Worm (Caenorhabditis elegans) whole organism, L4 larva: ENCODE measurements around the gene nuo-4.

Experiments used
- F10B5.3 ChIP-seq: sonication (generic microtip); optimal IDR thresholded peaks from 2 replicates; lab custom pipeline; 2016; ENCODE audit warnings: mild to moderate bottlenecking, missing genetic modification characterization, missing compliant biosample characterization
- F37D6.2 ChIP-seq: sonication (generic microtip); optimal IDR thresholded peaks from 2 replicates; lab custom pipeline; 2016; ENCODE audit warnings: mild to moderate bottlenecking, missing genetic modification characterization, missing compliant biosample characterization
- R02D3.7 ChIP-seq: fragments of 150-350 bp; sonication (generic microtip); optimal IDR thresholded peaks from 3 replicates; lab custom pipeline; 2014; ENCODE audit warnings: missing biosample characterization, missing genetic modification characterization
- Y48G9A.11 ChIP-seq: fragments of 200-800 bp; sonication (Bioruptor generic); IDR thresholded peaks from 2 replicates; pipeline ENCODE4 v1.3.6; 2022; ENCODE audit warnings: missing genetic modification reagents, missing genetic modification characterization, missing compliant biosample characterization
- arid-1 ChIP-seq: fragments of 200-800 bp; sonication (Bioruptor generic); conservative IDR thresholded peaks from 2 replicates; pipeline ENCODE4 v1.3.6; 2022; ENCODE audit warnings: missing genetic modification reagents, missing genetic modification characterization, missing compliant biosample characterization
- attf-4 ChIP-seq: sonication (generic microtip); optimal IDR thresholded peaks from 3 replicates; lab custom pipeline; 2017; ENCODE audit warnings: missing biosample characterization, missing genetic modification characterization
- ceh-28 ChIP-seq: fragments of 150-350 bp; optimal IDR thresholded peaks from 2 replicates; lab custom pipeline; 2014; ENCODE audit warnings: missing biosample characterization, missing genetic modification reagents, missing genetic modification characterization
- ceh-44 ChIP-seq: fragments of 200-800 bp; sonication (Bioruptor generic); IDR thresholded peaks from 2 replicates; pipeline ENCODE4 v1.3.6; 2022; ENCODE audit warnings: missing genetic modification reagents, missing genetic modification characterization, missing compliant biosample characterization
- ces-1 ChIP-seq: fragments of 150-350 bp; sonication (generic microtip); optimal IDR thresholded peaks from 4 replicates; lab custom pipeline; 2014; ENCODE audit warnings: missing biosample characterization, missing genetic modification reagents, missing genetic modification characterization
- ctbp-1 ChIP-seq: fragments of 200-800 bp; sonication (Bioruptor generic); IDR thresholded peaks from 2 replicates; pipeline ENCODE4 v1.3.6; 2022; ENCODE audit warnings: missing genetic modification reagents, missing genetic modification characterization, missing compliant biosample characterization
- daf-19 ChIP-seq: fragments of 200-800 bp; sonication (Bioruptor generic); conservative IDR thresholded peaks from 2 replicates; pipeline ENCODE4 v1.3.6; 2022; ENCODE audit warnings: missing genetic modification characterization, missing compliant biosample characterization
- dmd-8 ChIP-seq: fragments of 200-800 bp; sonication (Bioruptor generic); IDR thresholded peaks from 2 replicates; pipeline ENCODE4 v1.3.6; 2022; ENCODE audit warnings: missing genetic modification characterization, missing compliant biosample characterization
- dpl-1 ChIP-seq: fragments of 150-350 bp; optimal IDR thresholded peaks from 2 replicates; lab custom pipeline; 2014; ENCODE audit warnings: missing biosample characterization, missing genetic modification reagents, missing genetic modification characterization
- egl-43 ChIP-seq: fragments of 200-800 bp; sonication (Bioruptor generic); IDR thresholded peaks from 2 replicates; pipeline ENCODE4 v1.3.6; 2022; ENCODE audit warnings: missing genetic modification reagents, missing genetic modification characterization, missing compliant biosample characterization
- gei-8 ChIP-seq: fragments of 200-800 bp; sonication (Bioruptor generic); optimal IDR thresholded peaks from 2 replicates; lab custom pipeline; 2018; ENCODE audit warnings: mild to moderate bottlenecking, missing genetic modification characterization, missing compliant biosample characterization
- lin-15B ChIP-seq: fragments of 150-350 bp; sonication (generic microtip); optimal IDR thresholded peaks from 3 replicates; lab custom pipeline; 2014; ENCODE audit warnings: missing biosample characterization, missing genetic modification characterization
- lin-29 ChIP-seq: fragments of 200-800 bp; sonication (Bioruptor generic); IDR thresholded peaks from 2 replicates; pipeline ENCODE4 v1.3.6; 2022; ENCODE audit warnings: missing genetic modification reagents, missing genetic modification characterization, missing compliant biosample characterization
- lir-3 ChIP-seq: sonication (generic microtip); optimal IDR thresholded peaks from 2 replicates; lab custom pipeline; 2016; ENCODE audit warnings: mild to moderate bottlenecking, missing genetic modification characterization, missing compliant biosample characterization
- lsy-2 ChIP-seq, 2 experiments: fragments of 150-350 bp in 1 of 2; sonication (generic microtip) in 1 of 2; optimal IDR thresholded peaks; 2 replicates each; lab custom pipeline; 2014 to 2017; ENCODE audit warnings: missing biosample characterization in 2 of 2, missing genetic modification characterization in 2 of 2
- mdt-29 ChIP-seq: fragments of 200-800 bp; sonication (Bioruptor generic); IDR thresholded peaks from 2 replicates; pipeline ENCODE4 v1.3.6; 2022; ENCODE audit warnings: missing genetic modification reagents, missing genetic modification characterization, missing compliant biosample characterization
- mes-2 ChIP-seq: sonication (generic microtip); optimal IDR thresholded peaks from 2 replicates; lab custom pipeline; 2016; ENCODE audit warnings: missing genotype, mild to moderate bottlenecking, missing genetic modification characterization, missing compliant biosample characterization; ENCODE audit not compliant: poor library complexity, severe bottlenecking
- mxl-2 ChIP-seq: fragments of 200-800 bp; sonication (Bioruptor generic); conservative IDR thresholded peaks from 2 replicates; pipeline ENCODE4 v1.3.6; 2022; ENCODE audit warnings: missing genetic modification reagents, missing genetic modification characterization, missing compliant biosample characterization
- nhr-10 ChIP-seq: fragments of 150-350 bp; optimal IDR thresholded peaks from 2 replicates; lab custom pipeline; 2014; ENCODE audit warnings: missing biosample characterization, missing genetic modification characterization
- nhr-11 ChIP-seq: fragments of 150-350 bp; optimal IDR thresholded peaks from 2 replicates; lab custom pipeline; 2014; ENCODE audit warnings: missing biosample characterization, missing genetic modification characterization
- nhr-28 ChIP-seq: fragments of 150-350 bp; optimal IDR thresholded peaks from 2 replicates; lab custom pipeline; 2014; ENCODE audit warnings: missing biosample characterization, missing genetic modification characterization
- nhr-41 ChIP-seq: fragments of 200-800 bp; sonication (Bioruptor generic); IDR thresholded peaks from 2 replicates; pipeline ENCODE4 v1.3.6; 2022; ENCODE audit warnings: missing genetic modification reagents, missing genetic modification characterization, missing compliant biosample characterization
- nhr-42 ChIP-seq: fragments of 200-800 bp; sonication (Bioruptor generic); IDR thresholded peaks from 2 replicates; pipeline ENCODE4 v1.3.6; 2022; ENCODE audit warnings: missing genetic modification characterization, missing compliant biosample characterization
- nhr-77 ChIP-seq: fragments of 150-350 bp; optimal IDR thresholded peaks from 2 replicates; lab custom pipeline; 2014; ENCODE audit warnings: missing biosample characterization, missing genetic modification characterization
- saeg-2 ChIP-seq: fragments of 200-800 bp; sonication (Bioruptor generic); IDR thresholded peaks from 2 replicates; pipeline ENCODE4 v1.3.6; 2022; ENCODE audit warnings: missing genetic modification reagents, missing genetic modification characterization, missing compliant biosample characterization
- skn-1 ChIP-seq: fragments of 150-350 bp; optimal IDR thresholded peaks from 2 replicates; lab custom pipeline; 2014; ENCODE audit warnings: missing biosample characterization, missing genetic modification characterization
- unc-62 ChIP-seq, 3 experiments: fragments of 150-350 bp in 1 of 3; sonication (generic microtip); optimal IDR thresholded peaks in 2 of 3; peaks in 1 of 3; 1 replicate in 1 of 3; 2 replicates in 2 of 3; lab custom pipeline; 2014 to 2017; ENCODE audit warnings: missing biosample characterization in 3 of 3, missing genetic modification characterization in 3 of 3, missing genetic modification reagents in 3 of 3, missing genotype in 1 of 3
- zip-2 ChIP-seq: fragments of 150-350 bp; optimal IDR thresholded peaks from 2 replicates; lab custom pipeline; 2014; ENCODE audit warnings: missing biosample characterization, missing genetic modification characterization
- ztf-11 ChIP-seq: fragments of 150-350 bp; optimal IDR thresholded peaks from 2 replicates; lab custom pipeline; 2014; ENCODE audit warnings: missing biosample characterization, missing genetic modification characterization
- ztf-7 ChIP-seq: fragments of 150-350 bp; optimal IDR thresholded peaks from 2 replicates; lab custom pipeline; 2014; ENCODE audit warnings: missing biosample characterization, missing genetic modification characterization

Gene nuo-4

DNA sequence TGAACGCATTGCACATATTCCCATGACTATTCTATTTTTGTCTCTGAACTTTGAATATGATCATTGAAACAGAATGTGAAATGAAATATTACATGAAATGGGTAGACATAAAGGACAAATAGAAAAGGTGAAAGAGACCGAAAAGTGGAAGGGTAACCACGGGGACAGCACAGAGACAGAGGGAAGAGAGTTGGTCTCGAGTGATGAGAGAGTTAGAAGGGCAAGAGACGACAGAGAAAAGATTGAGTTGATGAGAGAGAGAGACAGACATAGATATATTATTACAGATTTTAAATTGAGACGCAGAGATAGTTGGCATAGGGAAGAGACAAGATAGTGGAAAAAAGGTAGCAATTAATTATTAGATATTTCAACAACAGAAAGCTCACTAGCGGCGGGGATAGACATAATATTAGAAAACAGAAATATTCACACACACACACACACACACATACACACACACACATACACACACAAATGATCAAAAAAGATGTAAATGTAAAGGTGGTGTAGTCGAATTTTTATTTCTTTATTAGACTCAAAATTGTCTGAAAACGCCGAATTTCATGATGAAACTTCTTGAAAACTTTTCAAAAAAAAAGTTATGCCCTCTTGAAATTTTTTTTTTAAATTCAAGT, 41.9 kb downstream of the nuo-4 start (continued):
- TF ChIP-seq ces-1 (GFP tag; lab: Kevin White, UChicago) (no peak), ceh-28 (tag; lab: Kevin White, UChicago) (no peak), mxl-2 (GFP tag; lab: Robert Waterston, UW) (no peak), arid-1 (GFP tag; lab: Robert Waterston, UW) (0 out of 2 replicates have a peak, but pooled peaks have one; percentile 28), dpl-1 (GFP tag; lab: Kevin White, UChicago) (peak; percentile 47), nhr-41 (GFP tag; lab: Robert Waterston, UW) (no peak), R02D3.7 (tag; lab: Kevin White, UChicago) (no peak), nhr-28 (peak; percentile 87), F10B5.3 (no peak), zip-2 (no peak), F37D6.2 (tag; lab: Kevin White, UChicago) (no peak), lin-15B (tag; lab: Kevin White, UChicago) (no peak), nhr-10 (peak; percentile 88), lin-29 (GFP tag; lab: Robert Waterston, UW) (no peak), attf-4 (tag; lab: Kevin White, UChicago) (no peak), saeg-2 (GFP tag; lab: Robert Waterston, UW) (no peak), skn-1 (tag; lab: Kevin White, UChicago) (no peak), mdt-29 (GFP tag; lab: Robert Waterston, UW) (no peak), ceh-44 (GFP tag; lab: Robert Waterston, UW) (no peak), nhr-77 (tag; lab: Kevin White, UChicago) (peak; percentile 31), daf-19 (no peak), ztf-7 (peak; percentile 16), lsy-2 (tag; optimal IDR thresholded peaks at IDR 0.05; lab: Kevin White, UChicago) (peak; percentile 50 to 80)

ce11 chrIII:7114952-7115488, 43.6 kb downstream of the nuo-4 start, which contains the start of gene nhr-10:
TSS of gene nhr-10 (minus strand) at chrIII:7115438.
- peak in 1 of 2 experiments; percentile 44 for TF ChIP-seq lsy-2 (tag; optimal IDR thresholded peaks at IDR 0.05; lab: Kevin White, UChicago)
- no peak for TF ChIP-seq arid-1 (GFP tag; lab: Robert Waterston, UW)
- TF ChIP-seq nhr-11, result peak; percentile 34
- 0 out of 2 replicates have a peak, but pooled peaks have one; percentile 45 for TF ChIP-seq egl-43 (GFP tag; lab: Robert Waterston, UW)
- TF ChIP-seq ces-1 (GFP tag; lab: Kevin White, UChicago), result peak; percentile 7

ce11 chrIII:7112285-7112684, 46.3 kb downstream of the nuo-4 start:
- no peak for TF ChIP-seq ctbp-1 (GFP tag; lab: Robert Waterston, UW)
- no peak for TF ChIP-seq ceh-28 (tag; lab: Kevin White, UChicago)
- TF ChIP-seq unc-62 (GFP tag; optimal IDR thresholded peaks at IDR 0.05 in 1 of 2; lab: Kevin White, UChicago), result peak in 1 of 2 experiments; percentile 91
- TF ChIP-seq unc-62 (tag; optimal IDR thresholded peaks at IDR 0.05; lab: Kevin White, UChicago), result no peak

DNA sequence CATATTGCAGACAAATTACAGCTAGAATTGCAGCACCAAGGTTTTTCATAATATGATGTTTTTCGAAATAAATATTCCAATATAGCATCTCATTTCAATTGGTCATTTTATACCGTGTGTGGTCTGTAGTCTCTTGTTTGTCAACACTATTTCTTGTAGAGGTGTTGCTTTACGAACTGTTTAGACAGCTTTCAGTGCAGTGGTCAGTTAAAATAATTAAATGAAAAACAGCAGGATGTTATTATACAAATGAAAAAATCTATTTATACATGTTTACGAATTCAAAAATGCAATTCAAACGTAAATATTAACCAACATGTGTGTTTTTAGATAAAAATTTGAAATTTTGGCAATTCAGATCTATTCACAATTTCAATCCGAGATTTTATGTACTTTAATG, 46.8 kb downstream of the nuo-4 start, which contains the start of gene B0280.7:
Gene B0280.7, minus strand, starts transcription at position 101 of the 400 bp plus-strand sequence.
- no peak for TF ChIP-seq ztf-11 (tag; lab: Kevin White, UChicago)
- TF ChIP-seq lir-3 (tag; lab: Kevin White, UChicago), result no peak
- TF ChIP-seq gei-8 (GFP tag; lab: Kevin White, UChicago), result no peak
- TF ChIP-seq F37D6.2 (tag; lab: Kevin White, UChicago), result no peak
- TF ChIP-seq nhr-42 (GFP tag; lab: Robert Waterston, UW), result no peak
- TF ChIP-seq ceh-44 (GFP tag; lab: Robert Waterston, UW), result no peak
- TF ChIP-seq dmd-8 (GFP tag; lab: Robert Waterston, UW), result no peak
- no peak for TF ChIP-seq mes-2 (tag; lab: Kevin White, UChicago)
- TF ChIP-seq ces-1 (GFP tag; lab: Kevin White, UChicago), result no peak
- no peak for TF ChIP-seq Y48G9A.11 (GFP tag; lab: Robert Waterston, UW)
